Fruit fly (Drosophila melanogaster) whole organism, embryonic: Measurements from ENCODE around the gene CG8142.

Experiments used
- Abd-B ChIP-seq: fragments of 200-800 bp; sonication (Bioruptor generic); optimal IDR thresholded peaks from 2 replicates; lab custom pipeline; 2018; ENCODE audit warnings: missing biosample characterization, mild to moderate bottlenecking, missing genetic modification characterization, moderate library complexity
- Antp ChIP-seq: fragments of 200-800 bp; sonication (Bioruptor generic); optimal IDR thresholded peaks from 3 replicates; lab custom pipeline; 2016; ENCODE audit warnings: missing biosample characterization, missing genetic modification characterization
- Atf-2 ChIP-seq: fragments of 200-800 bp; sonication (Bioruptor generic); optimal IDR thresholded peaks from 2 replicates; lab custom pipeline; 2016; ENCODE audit warnings: missing biosample characterization, missing genetic modification characterization
- Atf6 ChIP-seq: fragments of 200-800 bp; sonication (Bioruptor generic); IDR thresholded peaks from 2 replicates; pipeline ENCODE4 v1.3.6; 2022; ENCODE audit warnings: missing biosample characterization, missing genetic modification characterization
- Bgb ChIP-seq: fragments of 200-800 bp; sonication (Bioruptor generic); IDR thresholded peaks from 2 replicates; pipeline ENCODE4 v1.3.6; 2022; ENCODE audit warnings: missing biosample characterization, missing genetic modification characterization; ENCODE audit not compliant: partially characterized antibody
- CG10565 ChIP-seq: fragments of 200-800 bp; sonication (Bioruptor generic); optimal IDR thresholded peaks from 3 replicates; lab custom pipeline; 2016; ENCODE audit warnings: missing biosample characterization, mild to moderate bottlenecking, missing genetic modification characterization
- CG11247 ChIP-seq: fragments of 200-800 bp; sonication (Bioruptor generic); IDR thresholded peaks from 2 replicates; pipeline ENCODE4 v1.3.6; 2022; ENCODE audit warnings: missing biosample characterization, missing genetic modification characterization
- CG12071 ChIP-seq: fragments of 200-800 bp; sonication (Bioruptor generic); optimal IDR thresholded peaks from 3 replicates; lab custom pipeline; 2018; ENCODE audit warnings: missing biosample characterization, mild to moderate bottlenecking, missing genetic modification characterization
- CG12391 ChIP-seq: fragments of 200-800 bp; sonication (Bioruptor generic); optimal IDR thresholded peaks from 3 replicates; lab custom pipeline; 2018; ENCODE audit warnings: missing biosample characterization, mild to moderate bottlenecking, missing genetic modification characterization, moderate library complexity
- CG13287 ChIP-seq: fragments of 200-800 bp; sonication (Bioruptor generic); IDR thresholded peaks from 2 replicates; pipeline ENCODE4 v1.3.6; 2022; ENCODE audit warnings: missing biosample characterization, missing genetic modification characterization; ENCODE audit not compliant: partially characterized antibody
- CG14014 ChIP-seq: fragments of 200-800 bp; sonication (Bioruptor generic); IDR thresholded peaks from 2 replicates; pipeline ENCODE4 v1.3.6; 2022; ENCODE audit warnings: missing biosample characterization, missing genetic modification characterization
- CG14860 ChIP-seq: fragments of 200-800 bp; sonication (Bioruptor generic); IDR thresholded peaks from 3 replicates; pipeline ENCODE4 v1.3.6; 2022; ENCODE audit warnings: missing biosample characterization, missing genetic modification characterization; ENCODE audit not compliant: partially characterized antibody
- CG15479 ChIP-seq: fragments of 200-800 bp; sonication (Bioruptor generic); optimal IDR thresholded peaks from 3 replicates; lab custom pipeline; 2019; ENCODE audit warnings: missing biosample characterization, mild to moderate bottlenecking, missing genetic modification characterization, moderate library complexity
- CG15514 ChIP-seq: fragments of 200-800 bp; sonication (Bioruptor generic); optimal IDR thresholded peaks from 3 replicates; lab custom pipeline; 2017; ENCODE audit warnings: missing biosample characterization, missing genetic modification characterization, mild to moderate bottlenecking, moderate library complexity, missing genetic modification reagents
- CG15601 ChIP-seq: fragments of 200-800 bp; sonication (Bioruptor generic); optimal IDR thresholded peaks from 3 replicates; lab custom pipeline; 2019; ENCODE audit warnings: missing biosample characterization, mild to moderate bottlenecking, missing genetic modification characterization, moderate library complexity
- CG1603 ChIP-seq: fragments of 200-800 bp; sonication (Bioruptor generic); optimal IDR thresholded peaks from 2 replicates; lab custom pipeline; 2019; ENCODE audit warnings: missing biosample characterization, mild to moderate bottlenecking, missing genetic modification characterization, moderate library complexity
- CG2120 ChIP-seq: fragments of 200-800 bp; sonication (Bioruptor generic); optimal IDR thresholded peaks from 3 replicates; lab custom pipeline; 2016; ENCODE audit warnings: missing biosample characterization, missing genetic modification characterization
- CG9215 ChIP-seq: fragments of 200-800 bp; sonication (Bioruptor generic); IDR thresholded peaks from 2 replicates; pipeline ENCODE4 v1.3.6; 2022; ENCODE audit warnings: missing biosample characterization, missing genetic modification characterization
- CTCF ChIP-seq: fragments of 200-800 bp; sonication (Bioruptor generic); optimal IDR thresholded peaks from 2 replicates; lab custom pipeline; 2017; ENCODE audit warnings: missing biosample characterization, mild to moderate bottlenecking, missing genetic modification characterization, moderate library complexity
- D19A ChIP-seq: fragments of 200-800 bp; optimal IDR thresholded peaks from 3 replicates; lab custom pipeline; 2019; ENCODE audit warnings: missing biosample characterization, mild to moderate bottlenecking, missing genetic modification characterization, moderate library complexity
- Doc3 ChIP-seq: fragments of 200-800 bp; sonication (Bioruptor generic); IDR thresholded peaks from 3 replicates; pipeline ENCODE4 v1.3.6; 2022; ENCODE audit warnings: missing biosample characterization, missing genetic modification characterization; ENCODE audit not compliant: partially characterized antibody
- Dref ChIP-seq: fragments of 200-800 bp; sonication (Bioruptor generic); IDR thresholded peaks from 2 replicates; pipeline ENCODE4 v1.3.6; 2022; ENCODE audit warnings: missing biosample characterization, missing genetic modification characterization
- E2f2 ChIP-seq: fragments of 200-800 bp; sonication (Bioruptor generic); IDR thresholded peaks from 2 replicates; pipeline ENCODE4 v1.3.6; 2022; ENCODE audit warnings: missing biosample characterization, missing genetic modification characterization
- HLH4C ChIP-seq: fragments of 200-800 bp; sonication (Bioruptor generic); IDR thresholded peaks from 3 replicates; pipeline ENCODE4 v1.3.6; 2022; ENCODE audit warnings: missing biosample characterization, missing genetic modification characterization; ENCODE audit not compliant: partially characterized antibody
- HLH54F ChIP-seq: fragments of 200-800 bp; sonication (Bioruptor generic); optimal IDR thresholded peaks from 3 replicates; lab custom pipeline; 2016; ENCODE audit warnings: missing biosample characterization, missing genetic modification characterization
- Hr78 ChIP-seq, 2 experiments: fragments of 200-800 bp in 1 of 2; fragments of >200 bp in 1 of 2; sonication (Bioruptor generic) in 1 of 2; optimal IDR thresholded peaks; 2 replicates each; lab custom pipeline; 2017 to 2019; ENCODE audit warnings: missing biosample characterization in 2 of 2, missing genetic modification characterization in 2 of 2, mild to moderate bottlenecking in 1 of 2, moderate library complexity in 1 of 2
- Med ChIP-seq: fragments of 200-800 bp; sonication (Bioruptor generic); peaks from one replicate; lab custom pipeline; 2016; ENCODE audit warnings: missing biosample characterization, missing genetic modification characterization, mild to moderate bottlenecking, inconsistent platforms, moderate library complexity
- Mes4 ChIP-seq: fragments of 200-800 bp; sonication (Bioruptor generic); optimal IDR thresholded peaks from 2 replicates; lab custom pipeline; 2016; ENCODE audit warnings: missing biosample characterization, missing genetic modification characterization
- NK7.1 ChIP-seq: fragments of 200-800 bp; sonication (Bioruptor generic); optimal IDR thresholded peaks from 3 replicates; lab custom pipeline; 2016; ENCODE audit warnings: missing biosample characterization, missing genetic modification characterization
- Pdp1 ChIP-seq, 2 experiments: fragments of 200-800 bp; sonication (Bioruptor generic); optimal IDR thresholded peaks; 3 replicates each; lab custom pipeline; 2016; ENCODE audit warnings: missing biosample characterization in 2 of 2, missing genetic modification characterization in 2 of 2, mild to moderate bottlenecking in 1 of 2, moderate library complexity in 1 of 2
- Rfx ChIP-seq: fragments of 200-800 bp; sonication (Bioruptor generic); IDR thresholded peaks from 2 replicates; pipeline ENCODE4 v1.3.6; 2022; ENCODE audit warnings: missing biosample characterization, missing genetic modification characterization
- Scr ChIP-seq: fragments of 200-800 bp; sonication (Bioruptor generic); IDR thresholded peaks from 2 replicates; pipeline ENCODE4 v1.3.6; 2022; ENCODE audit warnings: missing biosample characterization, missing genetic modification characterization; ENCODE audit not compliant: partially characterized antibody
- Sin3A ChIP-seq: fragments of >200 bp; optimal IDR thresholded peaks from 2 replicates; lab custom pipeline; 2018
- crc ChIP-seq: fragments of 200-800 bp; sonication (Bioruptor generic); optimal IDR thresholded peaks from 2 replicates; lab custom pipeline; 2016; ENCODE audit warnings: missing biosample characterization, missing genetic modification characterization
- grau ChIP-seq: fragments of 200-800 bp; optimal IDR thresholded peaks from 3 replicates; lab custom pipeline; 2019; ENCODE audit warnings: missing biosample characterization, mild to moderate bottlenecking, missing genetic modification characterization, moderate library complexity
- hb ChIP-seq: fragments of 200-800 bp; sonication (Bioruptor generic); IDR thresholded peaks from 3 replicates; pipeline ENCODE4 v1.3.6; 2022; ENCODE audit warnings: missing biosample characterization, missing genetic modification characterization; ENCODE audit not compliant: partially characterized antibody
- hbn ChIP-seq: fragments of 200-800 bp; sonication (Bioruptor generic); IDR thresholded peaks from 2 replicates; pipeline ENCODE4 v1.3.6; 2022; ENCODE audit warnings: missing biosample characterization, missing genetic modification characterization; ENCODE audit not compliant: partially characterized antibody
- hkb ChIP-seq, 2 experiments: fragments of 200-800 bp in 1 of 2; fragments of >200 bp in 1 of 2; sonication (Bioruptor generic) in 1 of 2; IDR thresholded peaks in 1 of 2; optimal IDR thresholded peaks in 1 of 2; 2 replicates each; pipeline versions ENCODE4 v1.3.6 to Lab custom; 2017 to 2022; ENCODE audit warnings: missing biosample characterization in 1 of 2, missing genetic modification characterization in 1 of 2
- inv ChIP-seq: fragments of 200-800 bp; sonication (Bioruptor generic); IDR thresholded peaks from 2 replicates; pipeline ENCODE4 v1.3.6; 2022; ENCODE audit warnings: missing biosample characterization, missing genetic modification characterization; ENCODE audit not compliant: partially characterized antibody
- lilli ChIP-seq: fragments of 200-800 bp; sonication (Bioruptor generic); optimal IDR thresholded peaks from 3 replicates; lab custom pipeline; 2016; ENCODE audit warnings: missing biosample characterization, missing genetic modification characterization
- luna ChIP-seq: fragments of 200-800 bp; sonication (Bioruptor generic); optimal IDR thresholded peaks from 2 replicates; lab custom pipeline; 2016; ENCODE audit warnings: missing biosample characterization, missing genetic modification characterization
- nerfin-2 ChIP-seq: fragments of 200-800 bp; sonication (Bioruptor generic); IDR thresholded peaks from 2 replicates; pipeline ENCODE4 v1.3.6; 2022; ENCODE audit warnings: missing biosample characterization, missing genetic modification characterization; ENCODE audit not compliant: partially characterized antibody
- pita ChIP-seq: fragments of 200-800 bp; sonication (Bioruptor generic); optimal IDR thresholded peaks from 2 replicates; lab custom pipeline; 2017; ENCODE audit warnings: missing biosample characterization, mild to moderate bottlenecking, missing genetic modification characterization
- slbo ChIP-seq: fragments of 200-800 bp; sonication (Bioruptor generic); IDR thresholded peaks from 2 replicates; pipeline ENCODE4 v1.3.6; 2022; ENCODE audit warnings: missing biosample characterization, missing genetic modification characterization
- sna ChIP-seq: fragments of 200-800 bp; sonication (Bioruptor generic); IDR thresholded peaks from 2 replicates; pipeline ENCODE4 v1.3.6; 2022; ENCODE audit warnings: missing biosample characterization, missing genetic modification characterization; ENCODE audit not compliant: partially characterized antibody
- stc ChIP-seq: fragments of 200-800 bp; sonication (Bioruptor generic); IDR thresholded peaks from 2 replicates; pipeline ENCODE4 v1.3.6; 2022; ENCODE audit warnings: missing biosample characterization, missing genetic modification characterization
- tin ChIP-seq: fragments of 200-800 bp; sonication (Bioruptor generic); optimal IDR thresholded peaks from 3 replicates; lab custom pipeline; 2016; ENCODE audit warnings: missing biosample characterization, missing genetic modification characterization
- ttk ChIP-seq: fragments of 200-800 bp; sonication (Bioruptor generic); IDR thresholded peaks from 2 replicates; pipeline ENCODE4 v2.1.2; 2022; ENCODE audit warnings: missing biosample characterization, missing genetic modification characterization
- tx ChIP-seq: fragments of 200-800 bp; sonication (Bioruptor generic); optimal IDR thresholded peaks from 2 replicates; lab custom pipeline; 2016; ENCODE audit warnings: missing biosample characterization, missing genetic modification characterization
- zen ChIP-seq: fragments of 200-800 bp; sonication (Bioruptor generic); optimal IDR thresholded peaks from 3 replicates; lab custom pipeline; 2018; ENCODE audit warnings: missing biosample characterization, mild to moderate bottlenecking, missing genetic modification characterization, moderate library complexity

CG8142 gene

dm6 chrX:17887208-17887627 is 42.7 kb upstream of the CG8142 start, which contains the start of gene mnb:
mnb (minus strand) TSS chrX:17887222.
- TF ChIP-seq lilli (GFP tag; lab: Kevin White, UChicago) (peak; percentile 57), HLH54F (GFP tag; lab: Kevin White, UChicago) (peak; percentile 8), Bgb (GFP tag; lab: Robert Waterston, UW) (peak; percentile 97), crc (GFP tag; lab: Kevin White, UChicago) (no peak), hbn (peak; percentile 99), Atf6 (GFP tag; lab: Robert Waterston, UW) (0 out of 2 replicates have a peak, but pooled peaks have one; percentile 23), pita (GFP tag; lab: Kevin White, UChicago) (peak; percentile 88), tin (GFP tag; lab: Kevin White, UChicago) (peak; percentile 2), CG12071 (GFP tag; lab: Kevin White, UChicago) (no peak), tx (peak; percentile 6), nerfin-2 (GFP tag; lab: Robert Waterston, UW) (peak; percentile 99), CG14860 (GFP tag; lab: Robert Waterston, UW) (peak; percentile 99), CG9215 (peak; percentile 38; the same call in 1 of the 2 replicates), grau (tag; lab: Kevin White, UChicago) (peak; percentile 6), stc (GFP tag; lab: Robert Waterston, UW) (no peak), CG15601 (tag; lab: Kevin White, UChicago) (peak; percentile 10), slbo (GFP tag; lab: Robert Waterston, UW) (peak; percentile 42), CG10565 (GFP tag; lab: Kevin White, UChicago) (no peak), Hr78 (GFP tag; optimal IDR thresholded peaks at IDR 0.05; lab: Kevin White, UChicago) (no peak), Med (GFP tag; lab: Kevin White, UChicago) (peak; percentile 80), Atf-2 (GFP tag; lab: Kevin White, UChicago) (no peak), CG2120 (GFP tag; lab: Kevin White, UChicago) (peak; percentile 42), Pdp1 (GFP tag; optimal IDR thresholded peaks at IDR 0.05; lab: Kevin White, UChicago) (peak in 1 of 2 experiments; percentile 9), E2f2 (GFP tag; lab: Robert Waterston, UW) (peak; percentile 83), hkb (optimal IDR thresholded peaks at IDR 0.05; lab: Kevin White, UChicago) (peak; percentile 85), hkb (GFP tag; IDR thresholded peaks at IDR 0.05; lab: Robert Waterston, UW) (no peak), CG14014 (GFP tag; lab: Robert Waterston, UW) (no peak), CTCF (GFP tag; lab: Kevin White, UChicago) (peak; percentile 51), CG15514 (GFP tag; lab: Kevin White, UChicago) (peak; percentile 52), hb (GFP tag; lab: Robert Waterston, UW) (peak; percentile 99), sna (GFP tag; lab: Robert Waterston, UW) (peak; percentile 99), D19A (tag; lab: Kevin White, UChicago) (no peak), CG13287 (GFP tag; lab: Robert Waterston, UW) (peak; percentile 99), HLH4C (GFP tag; lab: Robert Waterston, UW) (peak; percentile 99), Scr (peak; percentile 99), ttk (GFP tag; lab: Robert Waterston, UW) (no peak), CG15479 (no peak), Abd-B (peak; percentile 2), zen (tag; lab: Kevin White, UChicago) (peak; percentile 4), inv (GFP tag; lab: Robert Waterston, UW) (peak; percentile 99), CG1603 (tag; lab: Kevin White, UChicago) (peak; percentile 19), luna (peak; percentile 17), NK7.1 (no peak), Sin3A (lab: Kevin White, UChicago) (peak; percentile 97), Doc3 (GFP tag; lab: Robert Waterston, UW) (peak; percentile 99), Mes4 (GFP tag; lab: Kevin White, UChicago) (peak; percentile 24), Dref (GFP tag; lab: Robert Waterston, UW) (peak; percentile 80), Rfx (peak; percentile 34; the same call in 1 of the 2 replicates), Antp (GFP tag; lab: Kevin White, UChicago) (peak; percentile 11), CG11247 (GFP tag; lab: Robert Waterston, UW) (no peak), CG12391 (peak; percentile 6)
